Fruit fly (Drosophila melanogaster) whole organism, embryonic: Measurements from ENCODE around the gene senju.

Source experiments
- Aef1 ChIP-seq: fragments of 200-800 bp; sonication (Bioruptor generic); IDR thresholded peaks from 3 replicates; pipeline ENCODE4 v1.3.6; 2022; ENCODE audit warnings: missing biosample characterization, missing genetic modification characterization
- Bteb2 ChIP-seq: fragments of 200-800 bp; sonication (Bioruptor generic); optimal IDR thresholded peaks from 2 replicates; lab custom pipeline; 2016; ENCODE audit warnings: missing biosample characterization, missing genetic modification characterization
- CG10431 ChIP-seq: fragments of 200-800 bp; sonication (Bioruptor generic); optimal IDR thresholded peaks from 3 replicates; lab custom pipeline; 2018; ENCODE audit warnings: missing biosample characterization, mild to moderate bottlenecking, missing genetic modification characterization
- CG12299 ChIP-seq: fragments of 200-800 bp; sonication (Bioruptor generic); optimal IDR thresholded peaks from 2 replicates; lab custom pipeline; 2018; ENCODE audit warnings: missing biosample characterization, mild to moderate bottlenecking, missing genetic modification characterization
- CG13123 ChIP-seq: fragments of 200-800 bp; sonication (Bioruptor generic); optimal IDR thresholded peaks from 2 replicates; lab custom pipeline; 2016; ENCODE audit warnings: missing biosample characterization, missing genetic modification characterization
- CG13424 ChIP-seq: fragments of 200-800 bp; sonication (Bioruptor generic); optimal IDR thresholded peaks from 2 replicates; lab custom pipeline; 2019; ENCODE audit warnings: missing biosample characterization, mild to moderate bottlenecking, missing genetic modification characterization, moderate library complexity
- CG14965 ChIP-seq: fragments of 200-800 bp; sonication (Bioruptor generic); optimal IDR thresholded peaks from 2 replicates; lab custom pipeline; 2016; ENCODE audit warnings: missing biosample characterization, missing genetic modification characterization, borderline replicate concordance
- CG15269 ChIP-seq: fragments of 200-800 bp; sonication (Bioruptor generic); optimal IDR thresholded peaks from 2 replicates; lab custom pipeline; 2018; ENCODE audit warnings: missing biosample characterization, mild to moderate bottlenecking, missing genetic modification characterization, moderate library complexity
- CG1647 ChIP-seq: fragments of 200-800 bp; sonication (Bioruptor generic); optimal IDR thresholded peaks from 3 replicates; lab custom pipeline; 2016; ENCODE audit warnings: missing biosample characterization, missing genetic modification characterization
- CG17359 ChIP-seq: fragments of 200-800 bp; sonication (Bioruptor generic); optimal IDR thresholded peaks from 3 replicates; lab custom pipeline; 2018; ENCODE audit warnings: missing biosample characterization, mild to moderate bottlenecking, missing genetic modification characterization, moderate library complexity
- CG17361 ChIP-seq: fragments of 200-800 bp; sonication (Bioruptor generic); IDR thresholded peaks from 3 replicates; pipeline ENCODE4 v1.3.6; 2022; ENCODE audit warnings: missing biosample characterization, missing genetic modification characterization
- CG17568 ChIP-seq: fragments of 200-800 bp; sonication (Bioruptor generic); optimal IDR thresholded peaks from 2 replicates; lab custom pipeline; 2018; ENCODE audit warnings: missing biosample characterization, mild to moderate bottlenecking, missing genetic modification characterization, moderate library complexity
- CG18764 ChIP-seq: fragments of 200-800 bp; sonication (Bioruptor generic); optimal IDR thresholded peaks from 3 replicates; lab custom pipeline; 2016; ENCODE audit warnings: missing biosample characterization, missing genetic modification characterization
- CG2129 ChIP-seq: fragments of 200-800 bp; sonication (Bioruptor generic); IDR thresholded peaks from 2 replicates; pipeline ENCODE4 v1.3.6; 2022; ENCODE audit warnings: missing biosample characterization, missing genetic modification characterization; ENCODE audit not compliant: partially characterized antibody
- CG2712 ChIP-seq: fragments of 200-800 bp; optimal IDR thresholded peaks from 3 replicates; lab custom pipeline; 2019; ENCODE audit warnings: missing biosample characterization, mild to moderate bottlenecking, missing genetic modification characterization, moderate library complexity
- CG30403 ChIP-seq: fragments of 200-800 bp; sonication (Bioruptor generic); optimal IDR thresholded peaks from 3 replicates; lab custom pipeline; 2016; ENCODE audit warnings: missing biosample characterization, missing genetic modification characterization
- CG43689 ChIP-seq: fragments of 200-800 bp; sonication (Bioruptor generic); IDR thresholded peaks from 2 replicates; pipeline ENCODE4 v1.3.6; 2022; ENCODE audit warnings: missing biosample characterization, missing genetic modification characterization
- CG6654 ChIP-seq: fragments of 200-800 bp; sonication (Bioruptor generic); optimal IDR thresholded peaks from 2 replicates; lab custom pipeline; 2017; ENCODE audit warnings: missing biosample characterization, mild to moderate bottlenecking, missing genetic modification characterization
- CG7745 ChIP-seq: fragments of 200-800 bp; sonication (Bioruptor generic); optimal IDR thresholded peaks from 2 replicates; lab custom pipeline; 2018; ENCODE audit warnings: missing biosample characterization, mild to moderate bottlenecking, missing genetic modification characterization, moderate library complexity
- CG9437 ChIP-seq: fragments of 200-800 bp; sonication (Bioruptor generic); optimal IDR thresholded peaks from 2 replicates; lab custom pipeline; 2018; ENCODE audit warnings: missing biosample characterization, mild to moderate bottlenecking, missing genetic modification characterization
- CG9817 ChIP-seq: fragments of 200-800 bp; sonication (Bioruptor generic); optimal IDR thresholded peaks from 2 replicates; lab custom pipeline; 2018; ENCODE audit warnings: missing biosample characterization, mild to moderate bottlenecking, missing genetic modification characterization, moderate library complexity
- CoRest ChIP-seq: fragments of 200-800 bp; sonication (Bioruptor generic); optimal IDR thresholded peaks from 3 replicates; lab custom pipeline; 2018; ENCODE audit warnings: missing biosample characterization, mild to moderate bottlenecking, missing genetic modification characterization, moderate library complexity
- CrebB ChIP-seq: fragments of 200-800 bp; sonication (Bioruptor generic); optimal IDR thresholded peaks from 3 replicates; lab custom pipeline; 2018; ENCODE audit warnings: missing biosample characterization, mild to moderate bottlenecking, missing genetic modification characterization
- D19A ChIP-seq: fragments of 200-800 bp; optimal IDR thresholded peaks from 3 replicates; lab custom pipeline; 2019; ENCODE audit warnings: missing biosample characterization, mild to moderate bottlenecking, missing genetic modification characterization, moderate library complexity
- Drgx ChIP-seq: fragments of 200-800 bp; sonication (Bioruptor generic); IDR thresholded peaks from 2 replicates; pipeline ENCODE4 v1.3.6; 2022; ENCODE audit warnings: missing biosample characterization, missing genetic modification characterization
- E2f2 ChIP-seq: fragments of 200-800 bp; sonication (Bioruptor generic); IDR thresholded peaks from 2 replicates; pipeline ENCODE4 v1.3.6; 2022; ENCODE audit warnings: missing biosample characterization, missing genetic modification characterization
- Fer1 ChIP-seq: fragments of 200-800 bp; sonication (Bioruptor generic); optimal IDR thresholded peaks from 2 replicates; lab custom pipeline; 2017; ENCODE audit warnings: missing biosample characterization, mild to moderate bottlenecking, missing genetic modification characterization
- MBD-R2 ChIP-seq: fragments of 200-800 bp; sonication (Bioruptor generic); IDR thresholded peaks from 2 replicates; pipeline ENCODE4 v1.3.6; 2022; ENCODE audit warnings: missing biosample characterization, missing genetic modification characterization
- Meics ChIP-seq: fragments of 200-800 bp; sonication (Bioruptor generic); optimal IDR thresholded peaks from 2 replicates; lab custom pipeline; 2017; ENCODE audit warnings: missing biosample characterization, mild to moderate bottlenecking, missing genetic modification characterization
- Oli ChIP-seq: fragments of 200-800 bp; sonication (Bioruptor generic); optimal IDR thresholded peaks from 2 replicates; lab custom pipeline; 2018; ENCODE audit warnings: missing biosample characterization, mild to moderate bottlenecking, missing genetic modification characterization, moderate library complexity
- Ravus ChIP-seq: fragments of 200-800 bp; sonication (Bioruptor generic); IDR thresholded peaks from 2 replicates; pipeline ENCODE4 v1.3.6; 2022; ENCODE audit warnings: missing biosample characterization, missing genetic modification characterization
- bab2 ChIP-seq: fragments of 200-800 bp; sonication (Bioruptor generic); optimal IDR thresholded peaks from 2 replicates; lab custom pipeline; 2016; ENCODE audit warnings: missing biosample characterization, missing genetic modification characterization
- bowl ChIP-seq: fragments of 200-800 bp; sonication (Bioruptor generic); IDR thresholded peaks from 2 replicates; pipeline ENCODE4 v1.3.6; 2022; ENCODE audit warnings: missing biosample characterization, missing genetic modification characterization
- btn ChIP-seq: fragments of 200-800 bp; sonication (Bioruptor generic); optimal IDR thresholded peaks from 2 replicates; lab custom pipeline; 2016; ENCODE audit warnings: missing biosample characterization, missing genetic modification characterization
- chinmo ChIP-seq: fragments of 200-800 bp; sonication (Bioruptor generic); IDR thresholded peaks from 4 replicates; pipeline ENCODE4 v1.3.6; 2022; ENCODE audit warnings: missing biosample characterization, missing genetic modification characterization; ENCODE audit not compliant: partially characterized antibody
- cwo ChIP-seq: fragments of 200-800 bp; sonication (Bioruptor generic); optimal IDR thresholded peaks from 3 replicates; lab custom pipeline; 2017; ENCODE audit warnings: missing biosample characterization, missing genetic modification characterization, mild to moderate bottlenecking, moderate library complexity, missing genetic modification reagents
- dmrt99B ChIP-seq: fragments of 200-800 bp; sonication (Bioruptor generic); optimal IDR thresholded peaks from 2 replicates; lab custom pipeline; 2018; ENCODE audit warnings: missing biosample characterization, mild to moderate bottlenecking, missing genetic modification characterization, moderate library complexity
- gem ChIP-seq: fragments of 200-800 bp; sonication (Bioruptor generic); optimal IDR thresholded peaks from 2 replicates; lab custom pipeline; 2019; ENCODE audit warnings: missing biosample characterization, mild to moderate bottlenecking, missing genetic modification characterization, moderate library complexity
- gfzf ChIP-seq: fragments of 200-800 bp; sonication (Bioruptor generic); optimal IDR thresholded peaks from 2 replicates; lab custom pipeline; 2016; ENCODE audit warnings: missing biosample characterization, mild to moderate bottlenecking, missing genetic modification characterization, moderate library complexity
- gt ChIP-seq: fragments of 200-800 bp; sonication (Bioruptor generic); IDR thresholded peaks from 2 replicates; pipeline ENCODE4 v1.3.6; 2022; ENCODE audit warnings: missing biosample characterization, missing genetic modification characterization
- lmd ChIP-seq: fragments of 200-800 bp; sonication (Bioruptor generic); IDR thresholded peaks from 2 replicates; pipeline ENCODE4 v1.3.6; 2022; ENCODE audit warnings: missing biosample characterization, missing genetic modification characterization
- oc ChIP-seq: fragments of 200-800 bp; sonication (Bioruptor generic); optimal IDR thresholded peaks from 2 replicates; lab custom pipeline; 2018; ENCODE audit warnings: missing biosample characterization, mild to moderate bottlenecking, missing genetic modification characterization, moderate library complexity
- pfk ChIP-seq: fragments of 200-800 bp; sonication (Bioruptor generic); optimal IDR thresholded peaks from 2 replicates; lab custom pipeline; 2018; ENCODE audit warnings: missing biosample characterization, mild to moderate bottlenecking, missing genetic modification characterization, moderate library complexity
- row ChIP-seq: fragments of 200-800 bp; sonication (Bioruptor generic); IDR thresholded peaks from 3 replicates; pipeline ENCODE4 v1.3.6; 2022; ENCODE audit warnings: missing biosample characterization, missing genetic modification characterization
- sens ChIP-seq: fragments of 200-800 bp; sonication (Bioruptor generic); peaks from one replicate; lab custom pipeline; 2016; ENCODE audit warnings: missing biosample characterization, missing genetic modification characterization
- stc ChIP-seq: fragments of 200-800 bp; sonication (Bioruptor generic); IDR thresholded peaks from 2 replicates; pipeline ENCODE4 v1.3.6; 2022; ENCODE audit warnings: missing biosample characterization, missing genetic modification characterization
- unpg ChIP-seq: fragments of 200-800 bp; sonication (Bioruptor generic); optimal IDR thresholded peaks from 3 replicates; lab custom pipeline; 2018; ENCODE audit warnings: missing biosample characterization, mild to moderate bottlenecking, missing genetic modification characterization, moderate library complexity
- wor ChIP-seq: fragments of 200-800 bp; sonication (Bioruptor generic); IDR thresholded peaks from 2 replicates; pipeline ENCODE4 v1.3.6; 2022; ENCODE audit warnings: missing biosample characterization, missing genetic modification characterization
- z ChIP-seq: fragments of 200-800 bp; sonication (Bioruptor generic); IDR thresholded peaks from 3 replicates; pipeline ENCODE4 v1.3.6; 2022; ENCODE audit warnings: missing biosample characterization, missing genetic modification characterization
- zfh1 ChIP-seq: fragments of 200-800 bp; sonication (Bioruptor generic); IDR thresholded peaks from 3 replicates; pipeline ENCODE4 v1.3.6; 2022; ENCODE audit warnings: missing biosample characterization, missing genetic modification characterization

Gene senju

DNA sequence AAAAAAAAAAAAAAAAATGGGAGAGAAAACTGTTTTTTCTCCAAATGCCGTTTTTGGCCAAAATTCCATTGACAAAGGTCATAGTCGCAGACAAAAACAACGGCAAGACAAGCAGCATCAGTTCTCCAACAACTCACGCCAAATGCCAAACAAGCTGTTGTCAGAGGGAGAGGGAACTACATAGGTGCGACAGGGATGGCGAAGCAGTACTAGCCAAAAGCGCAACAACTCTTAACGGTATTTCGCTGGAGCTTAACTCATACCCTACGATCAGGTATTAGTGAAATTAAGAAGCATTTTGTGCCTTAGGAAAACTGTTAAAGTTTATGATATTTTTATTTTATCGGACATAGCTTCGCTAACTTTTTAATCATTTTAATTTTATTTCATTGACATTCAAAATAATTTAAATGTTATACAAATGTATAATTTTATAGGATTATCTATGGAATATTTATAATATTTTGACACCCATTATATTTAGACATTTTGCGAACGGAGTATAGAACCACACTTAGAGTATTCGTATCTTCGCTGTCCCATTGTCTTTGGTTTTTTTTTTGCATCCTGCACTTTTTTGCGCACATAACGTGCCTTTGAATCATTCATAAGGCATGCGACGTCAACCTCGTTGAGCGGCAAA, 27.7 kb downstream of the senju start:
- no peak for TF ChIP-seq lmd (GFP tag; lab: Robert Waterston, UW)
- TF ChIP-seq CoRest (tag; lab: Kevin White, UChicago), result peak; percentile 18
- TF ChIP-seq CG43689 (GFP tag; lab: Robert Waterston, UW), result no peak
- TF ChIP-seq dmrt99B, result peak; percentile 32
- TF ChIP-seq Ravus, result no peak
- peak; percentile 20 for TF ChIP-seq CG13424 (tag; lab: Kevin White, UChicago)
- no peak for TF ChIP-seq MBD-R2
- TF ChIP-seq Fer1 (GFP tag; lab: Kevin White, UChicago), result peak; percentile 14
- no peak for TF ChIP-seq CG9817
- no peak for TF ChIP-seq CG18764 (GFP tag; lab: Kevin White, UChicago)
- peak; percentile 87 for TF ChIP-seq Drgx (GFP tag; lab: Robert Waterston, UW)
- no peak for TF ChIP-seq CG13123 (GFP tag; lab: Kevin White, UChicago)
- peak; percentile 35; the same call in 1 of the 3 replicates for TF ChIP-seq CG17361 (GFP tag; lab: Robert Waterston, UW)
- TF ChIP-seq CG15269 (tag; lab: Kevin White, UChicago), result peak; percentile 32
- no peak for TF ChIP-seq cwo
- no peak for TF ChIP-seq CG17568 (GFP tag; lab: Kevin White, UChicago)
- no peak for TF ChIP-seq Aef1
- TF ChIP-seq row (GFP tag; lab: Robert Waterston, UW), result no peak
- no peak for TF ChIP-seq CG1647 (GFP tag; lab: Kevin White, UChicago)
- no peak for TF ChIP-seq E2f2
- peak; percentile 2 for TF ChIP-seq unpg
- no peak for TF ChIP-seq CG6654 (GFP tag; lab: Kevin White, UChicago)
- peak; percentile 39 for TF ChIP-seq oc
- TF ChIP-seq D19A, result peak; percentile 48
- TF ChIP-seq bab2 (GFP tag; lab: Kevin White, UChicago), result no peak
- TF ChIP-seq gfzf, result no peak
- peak; percentile 2 for TF ChIP-seq Meics (GFP tag; lab: Kevin White, UChicago)
- TF ChIP-seq pfk, result no peak
- no peak for TF ChIP-seq gt
- no peak for TF ChIP-seq z
- no peak for TF ChIP-seq CG9437 (GFP tag; lab: Kevin White, UChicago)
- no peak for TF ChIP-seq CG7745 (tag; lab: Kevin White, UChicago)
- no peak for TF ChIP-seq CG12299
- TF ChIP-seq CG2129 (GFP tag; lab: Robert Waterston, UW), result no peak
- peak; percentile 20 for TF ChIP-seq CG17359
- TF ChIP-seq bowl (GFP tag; lab: Robert Waterston, UW), result no peak
- TF ChIP-seq gem (tag; lab: Kevin White, UChicago), result peak; percentile 57
- TF ChIP-seq wor (GFP tag; lab: Robert Waterston, UW), result no peak
- TF ChIP-seq sens (GFP tag; lab: Kevin White, UChicago), result peak; percentile 59
- TF ChIP-seq CG14965 (GFP tag; lab: Kevin White, UChicago), result no peak
- peak; percentile 32 for TF ChIP-seq Oli (tag; lab: Kevin White, UChicago)
- no peak for TF ChIP-seq btn
- TF ChIP-seq stc (GFP tag; lab: Robert Waterston, UW), result peak; percentile 18; the same call in 1 of the 2 replicates
- no peak for TF ChIP-seq CG10431
- 0 out of 3 replicates have a peak, but pooled peaks have one; percentile 28 for TF ChIP-seq zfh1 (GFP tag; lab: Robert Waterston, UW)
- peak; percentile 10 for TF ChIP-seq CG30403 (GFP tag; lab: Kevin White, UChicago)
- no peak for TF ChIP-seq CrebB (tag; lab: Kevin White, UChicago)
- TF ChIP-seq CG2712 (tag; lab: Kevin White, UChicago), result peak; percentile 14
- TF ChIP-seq Bteb2 (GFP tag; lab: Kevin White, UChicago), result no peak
- TF ChIP-seq chinmo (GFP tag; lab: Robert Waterston, UW), result 0 out of 4 replicates have a peak, but pooled peaks have one; percentile 20
